Worm (Caenorhabditis elegans): ENCODE data around the gene Y57G7A.5.
"Not testable (repeated sequence)": the region's sequence is repeated elsewhere in the genome, so short reads cannot be mapped to it uniquely, and the experiment has no call there.

Gene Y57G7A.5

DNA sequence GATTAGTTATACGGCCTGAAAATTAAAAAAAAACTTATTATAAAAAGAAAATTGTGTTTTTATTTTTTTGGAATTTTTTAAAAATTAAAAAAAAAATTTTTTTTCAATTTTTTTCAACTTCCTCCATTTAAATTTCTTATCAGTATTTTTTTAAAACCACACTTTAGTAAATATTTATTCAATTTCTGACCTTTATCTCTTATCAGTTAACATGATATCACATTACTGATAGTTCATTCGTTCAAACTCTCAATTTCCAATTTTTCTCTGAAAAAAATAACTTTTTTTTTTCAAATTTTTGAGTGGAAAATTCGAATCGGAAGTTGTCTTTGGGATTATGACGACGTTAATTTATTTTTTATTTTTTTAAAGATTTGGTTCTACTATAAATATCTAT, 22.4 kb upstream of the Y57G7A.5 start:
- TF ChIP-seq elt-2 (tag; optimal IDR thresholded peaks at IDR 0.05) (peak; percentile 56), ceh-6 (GFP tag; optimal IDR thresholded peaks at IDR 0.05) (no peak)

DNA sequence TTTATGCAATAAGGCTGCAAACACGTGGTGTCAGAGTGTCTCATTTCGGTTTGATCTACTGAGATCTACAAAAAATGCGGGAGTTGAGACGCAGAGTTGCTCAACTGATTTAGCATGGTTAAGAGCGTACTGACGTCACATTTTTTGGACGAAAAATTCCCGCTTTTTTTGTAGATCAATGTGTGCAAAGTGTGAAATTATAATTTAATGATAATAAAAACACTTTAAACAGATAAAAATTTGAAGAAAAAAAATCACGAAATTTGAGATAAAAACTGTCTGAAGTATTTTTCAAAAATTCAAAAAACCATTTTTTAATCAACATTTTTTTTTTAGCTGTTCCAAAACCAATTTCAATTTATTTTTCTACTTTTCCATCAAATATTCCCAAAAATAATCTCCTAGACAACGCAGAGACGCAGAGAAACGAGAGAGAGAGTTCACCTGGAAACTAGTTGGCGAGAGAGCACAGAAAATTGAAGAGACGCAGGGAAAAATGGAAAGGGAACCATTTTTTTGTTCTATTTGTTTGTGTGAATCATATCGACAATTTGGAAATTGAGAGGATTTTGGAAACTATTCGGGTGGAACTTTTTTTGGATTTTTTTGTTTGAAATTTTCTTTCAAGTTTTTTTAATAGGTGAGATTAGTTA, 21.8 kb upstream of the Y57G7A.5 start:
- TF ChIP-seq pha-4 (tag; optimal IDR thresholded peaks at IDR 0.05) (no peak), ceh-24 (tag; optimal IDR thresholded peaks at IDR 0.05) (no peak), pha-2 (tag; optimal IDR thresholded peaks at IDR 0.05) (no peak), sox-4 (tag; optimal IDR thresholded peaks at IDR 0.05) (no peak), ceh-22 (tag; optimal IDR thresholded peaks at IDR 0.05) (no peak), pros-1 (tag; optimal IDR thresholded peaks at IDR 0.05) (no peak), C38D4.7 (GFP tag; optimal IDR thresholded peaks at IDR 0.05) (no peak), F13H6.1 (tag; optimal IDR thresholded peaks at IDR 0.05) (no peak)

DNA sequence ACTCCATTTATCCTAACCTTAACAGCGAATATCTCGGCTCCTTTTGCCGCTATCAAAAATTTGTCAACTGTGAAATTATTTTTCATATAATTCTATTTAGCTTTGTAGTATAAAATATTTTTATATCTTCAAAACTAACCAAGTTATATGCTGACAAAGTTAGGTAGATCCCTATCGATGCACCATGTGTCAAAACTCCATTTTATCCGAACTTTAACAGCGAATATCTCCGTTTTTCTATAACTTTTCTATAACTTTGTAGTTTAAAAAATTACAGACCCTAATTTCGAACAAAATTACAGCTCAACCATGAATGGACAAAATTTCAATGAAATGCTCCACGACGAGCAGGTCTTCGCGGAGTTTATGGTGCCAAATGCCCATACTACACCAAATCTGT, 20.4 kb upstream of the Y57G7A.5 start, which contains the start of gene Y57G7A.2:
TSS of gene Y57G7A.2 (plus strand) at position 301 of the 400 bp plus-strand sequence.
- TF ChIP-seq dmd-4 (tag; optimal IDR thresholded peaks at IDR 0.05; ENCODE audit: borderline replicate concordance), result no peak
- TF ChIP-seq ceh-48 (tag; optimal IDR thresholded peaks at IDR 0.05), result no peak
- TF ChIP-seq ceh-24 (tag; optimal IDR thresholded peaks at IDR 0.05), result no peak
- no peak for TF ChIP-seq elt-4 (tag; optimal IDR thresholded peaks at IDR 0.05)
- TF ChIP-seq ceh-9 (tag; optimal IDR thresholded peaks at IDR 0.05), result no peak

DNA sequence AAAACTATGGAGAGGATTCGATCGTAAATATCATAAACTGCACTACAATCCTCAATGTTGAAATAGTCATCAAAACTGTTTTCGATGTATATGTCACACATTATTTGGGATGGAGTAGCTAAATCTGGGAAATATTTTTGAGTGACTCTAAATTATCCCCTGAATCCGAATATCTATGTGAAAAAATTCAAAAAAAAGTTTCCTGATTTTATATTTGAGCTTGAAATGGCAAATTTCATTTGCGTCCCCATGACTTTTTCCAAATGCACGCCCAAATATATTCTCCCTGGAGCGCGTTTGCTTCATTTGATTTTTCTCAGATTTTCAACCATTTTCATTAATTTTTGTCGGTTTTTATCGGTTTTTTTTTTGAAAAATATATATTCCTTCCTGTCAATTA, 17.8 kb upstream of the Y57G7A.5 start, which contains the start of gene srz-64:
TSS of gene srz-64 (minus strand) at position 101 of the 400 bp plus-strand sequence.
- TF ChIP-seq ceh-48 (tag; optimal IDR thresholded peaks at IDR 0.05) (no peak), ceh-45 (GFP tag; IDR thresholded peaks at IDR 0.05) (no peak)

DNA sequence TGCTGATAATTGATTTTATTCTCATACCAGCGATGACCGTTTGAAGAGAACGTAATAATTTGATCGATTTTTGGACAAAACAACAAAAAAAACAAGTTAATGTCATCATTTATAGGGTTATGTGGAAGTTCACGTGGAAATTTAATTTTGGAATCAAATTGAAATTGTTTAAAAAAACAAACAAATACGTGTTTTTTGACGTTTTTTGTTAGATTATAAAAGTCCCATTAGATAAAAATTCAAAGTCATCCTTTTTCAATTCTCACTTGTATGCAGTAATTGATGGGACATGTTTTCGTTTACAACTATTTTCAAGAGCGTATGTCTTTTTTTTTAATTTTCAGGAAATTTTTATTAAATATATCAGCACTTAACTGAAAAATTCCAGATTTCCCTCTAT, 10.2 kb upstream of the Y57G7A.5 start, which contains the start of the genes Y57G7A.6 and Y57G7A.3:
TSS of gene Y57G7A.6 (minus strand) at position 101 of the 400 bp plus-strand sequence.
TSS of gene Y57G7A.3 (plus strand) at position 269 of the 400 bp plus-strand sequence.
- no peak for TF ChIP-seq fkh-10 (GFP tag; optimal IDR thresholded peaks at IDR 0.05)
- no peak for TF ChIP-seq pat-9 (tag; optimal IDR thresholded peaks at IDR 0.05)
- no peak for TF ChIP-seq tbx-2 (tag; optimal IDR thresholded peaks at IDR 0.05)
- no peak for TF ChIP-seq fax-1 (tag; optimal IDR thresholded peaks at IDR 0.05)
- TF ChIP-seq ceh-45 (GFP tag; IDR thresholded peaks at IDR 0.05), result no peak

DNA sequence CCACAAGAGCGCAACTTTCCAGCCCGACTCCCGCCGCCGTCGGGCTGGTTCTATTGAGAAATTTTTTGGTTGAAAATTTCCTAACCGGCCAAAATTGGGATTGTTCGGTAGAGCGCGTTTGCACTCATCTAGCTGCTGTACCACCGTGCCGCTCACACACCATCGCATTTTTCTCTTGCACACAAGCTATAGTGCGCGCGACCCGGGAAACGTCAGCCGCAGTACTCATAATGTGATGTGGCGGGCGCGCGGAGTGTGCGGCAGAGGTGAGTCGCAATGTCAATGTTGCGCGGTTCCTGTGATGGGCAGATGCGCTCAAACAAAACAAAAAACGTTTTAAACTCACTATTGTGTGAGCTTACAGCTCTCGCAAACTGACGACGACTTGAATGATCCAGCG, 9.6 kb upstream of the Y57G7A.5 start:
- TF ChIP-seq nhr-11 (tag; optimal IDR thresholded peaks at IDR 0.05) (no peak), pat-9 (tag; optimal IDR thresholded peaks at IDR 0.05) (no peak), ref-2 (tag; optimal IDR thresholded peaks at IDR 0.05) (no peak), fkh-6 (tag; optimal IDR thresholded peaks at IDR 0.05) (no peak), ceh-22 (tag; optimal IDR thresholded peaks at IDR 0.05) (no peak), lin-11 (tag; optimal IDR thresholded peaks at IDR 0.05) (no peak), ceh-18 (tag; optimal IDR thresholded peaks at IDR 0.05) (no peak), syd-9 (tag; optimal IDR thresholded peaks at IDR 0.05) (no peak), K09A11.1 (tag; optimal IDR thresholded peaks at IDR 0.05; ENCODE audit: insufficient read depth) (no peak), ceh-9 (tag; optimal IDR thresholded peaks at IDR 0.05) (no peak), dve-1 (tag; optimal IDR thresholded peaks at IDR 0.05) (no peak), unc-42 (tag; optimal IDR thresholded peaks at IDR 0.05) (no peak), gmeb-2 (tag; optimal IDR thresholded peaks at IDR 0.05) (no peak), fax-1 (tag; optimal IDR thresholded peaks at IDR 0.05) (no peak), elt-2 (tag; optimal IDR thresholded peaks at IDR 0.05) (no peak)

DNA sequence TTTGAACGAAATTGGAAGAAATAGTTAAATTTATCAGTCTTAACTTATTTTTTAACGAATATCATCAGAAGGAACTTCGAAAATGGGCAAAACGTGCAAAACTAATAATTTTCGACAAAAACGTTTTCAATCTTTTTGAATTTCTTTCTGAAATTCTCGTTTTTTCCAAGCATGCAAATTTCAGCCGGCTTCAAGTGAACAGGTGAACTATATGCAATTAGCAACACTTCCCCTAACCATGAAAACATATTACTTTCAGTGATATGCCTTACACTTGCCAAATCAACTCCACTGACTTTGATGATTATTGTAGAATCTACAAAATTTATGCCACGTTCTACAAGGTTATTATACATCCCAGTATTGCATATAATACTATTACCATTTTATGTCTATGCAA, 3.0 kb upstream of the Y57G7A.5 start, which contains the start of gene srz-63:
TSS of gene srz-63 (plus strand) at position 301 of the 400 bp plus-strand sequence.
- TF ChIP-seq ceh-45 (GFP tag; IDR thresholded peaks at IDR 0.05); sdc-2 (tag; optimal IDR thresholded peaks at IDR 0.05); pat-9 (tag; optimal IDR thresholded peaks at IDR 0.05): not testable (repeated sequence)

Measured in whole organism, late embryonic.